Worm (Caenorhabditis elegans) whole organism, mixed stage, embryonic: ENCODE data around the gene T14G10.8.

Experiments
- M03D4.4 ChIP-seq: sonication (generic microtip); optimal IDR thresholded peaks from 2 replicates; lab custom pipeline; 2017; ENCODE audit warnings: mild to moderate bottlenecking, missing genetic modification characterization, missing compliant biosample characterization
- bed-3 ChIP-seq: fragments of 200-800 bp; sonication (Bioruptor generic); optimal IDR thresholded peaks from 3 replicates; lab custom pipeline; 2018; ENCODE audit warnings: mild to moderate bottlenecking, missing genetic modification characterization, moderate library complexity, missing compliant biosample characterization
- blmp-1 ChIP-seq: fragments of 150-350 bp; optimal IDR thresholded peaks from 2 replicates; lab custom pipeline; 2014; ENCODE audit warnings: missing biosample characterization, missing genetic modification characterization
- ceh-39 ChIP-seq: fragments of 150-350 bp; optimal IDR thresholded peaks from 2 replicates; lab custom pipeline; 2014; ENCODE audit warnings: missing biosample characterization, missing genetic modification characterization
- ceh-43 ChIP-seq: fragments of 200-800 bp; sonication (Bioruptor generic); optimal IDR thresholded peaks from 2 replicates; lab custom pipeline; 2018; ENCODE audit warnings: mild to moderate bottlenecking, missing genetic modification characterization, moderate library complexity, missing compliant biosample characterization
- ceh-83 ChIP-seq: fragments of 200-800 bp; sonication (Bioruptor generic); optimal IDR thresholded peaks from 2 replicates; lab custom pipeline; 2018; ENCODE audit warnings: mild to moderate bottlenecking, missing genetic modification characterization, missing compliant biosample characterization
- drap-1 ChIP-seq: fragments of 200-800 bp; sonication (Bioruptor generic); optimal IDR thresholded peaks from 3 replicates; lab custom pipeline; 2018; ENCODE audit warnings: mild to moderate bottlenecking, missing genetic modification characterization, missing compliant biosample characterization
- elt-1 ChIP-seq: sonication (generic microtip); optimal IDR thresholded peaks from 2 replicates; lab custom pipeline; 2017; ENCODE audit warnings: missing genetic modification characterization, mild to moderate bottlenecking, missing compliant biosample characterization, antibody characterized with exemption, moderate library complexity, borderline replicate concordance; ENCODE audit not compliant: insufficient read depth
- elt-3 ChIP-seq: fragments of 150-350 bp; optimal IDR thresholded peaks from 2 replicates; lab custom pipeline; 2014; ENCODE audit warnings: missing biosample characterization, missing genetic modification characterization
- flh-1 ChIP-seq: fragments of 200-800 bp; sonication (Bioruptor generic); optimal IDR thresholded peaks from 2 replicates; lab custom pipeline; 2018; ENCODE audit warnings: mild to moderate bottlenecking, missing genetic modification characterization, moderate library complexity, missing compliant biosample characterization
- lin-13 ChIP-seq: fragments of 150-350 bp; optimal IDR thresholded peaks from 2 replicates; lab custom pipeline; 2014; ENCODE audit warnings: missing biosample characterization, missing genetic modification characterization
- lin-32 ChIP-seq: fragments of 200-800 bp; sonication (Bioruptor generic); optimal IDR thresholded peaks from 2 replicates; lab custom pipeline; 2018; ENCODE audit warnings: mild to moderate bottlenecking, missing genetic modification characterization, missing compliant biosample characterization
- lsy-2 ChIP-seq: fragments of 150-350 bp; optimal IDR thresholded peaks from 2 replicates; lab custom pipeline; 2014; ENCODE audit warnings: missing biosample characterization, missing genetic modification characterization
- mab-5 ChIP-seq: fragments of 150-350 bp; optimal IDR thresholded peaks from 2 replicates; lab custom pipeline; 2014; ENCODE audit warnings: missing biosample characterization, missing genetic modification characterization
- mep-1 ChIP-seq: fragments of 150-350 bp; optimal IDR thresholded peaks from 2 replicates; lab custom pipeline; 2017; ENCODE audit warnings: missing biosample characterization, missing genetic modification reagents, missing genetic modification characterization, inconsistent platforms
- mls-2 ChIP-seq: sonication (generic microtip); optimal IDR thresholded peaks from 2 replicates; lab custom pipeline; 2016; ENCODE audit warnings: mild to moderate bottlenecking, missing genetic modification characterization, moderate library complexity, missing compliant biosample characterization
- nhr-12 ChIP-seq: fragments of 150-350 bp; optimal IDR thresholded peaks from 2 replicates; lab custom pipeline; 2014; ENCODE audit warnings: missing biosample characterization, missing genetic modification characterization
- nhr-2 ChIP-seq: fragments of 150-350 bp; optimal IDR thresholded peaks from 2 replicates; lab custom pipeline; 2014; ENCODE audit warnings: missing biosample characterization, missing genetic modification characterization
- nhr-237 ChIP-seq: fragments of 150-350 bp; optimal IDR thresholded peaks from 2 replicates; lab custom pipeline; 2014; ENCODE audit warnings: missing biosample characterization, missing genetic modification characterization
- nhr-28 ChIP-seq: fragments of 150-350 bp; optimal IDR thresholded peaks from 2 replicates; lab custom pipeline; 2014; ENCODE audit warnings: missing biosample characterization, missing genetic modification characterization
- nhr-76 ChIP-seq: sonication (generic microtip); optimal IDR thresholded peaks from 2 replicates; lab custom pipeline; 2017; ENCODE audit warnings: missing biosample characterization, missing genetic modification characterization
- pha-4 ChIP-seq: fragments of 150-350 bp; optimal IDR thresholded peaks from 2 replicates; lab custom pipeline; 2018; ENCODE audit warnings: missing biosample characterization, missing genetic modification reagents, missing genetic modification characterization
- snpc-4 ChIP-seq: fragments of 150-350 bp; optimal IDR thresholded peaks from 2 replicates; lab custom pipeline; 2014; ENCODE audit warnings: missing biosample characterization, missing genetic modification characterization
- sptf-1 ChIP-seq: sonication (generic microtip); optimal IDR thresholded peaks from 2 replicates; lab custom pipeline; 2017; ENCODE audit warnings: mild to moderate bottlenecking, missing genetic modification characterization, moderate library complexity, missing compliant biosample characterization
- tbx-8 ChIP-seq: fragments of 200-800 bp; sonication (Bioruptor generic); optimal IDR thresholded peaks from 2 replicates; lab custom pipeline; 2018; ENCODE audit warnings: mild to moderate bottlenecking, missing genetic modification characterization, moderate library complexity, missing compliant biosample characterization
- unc-39 ChIP-seq: fragments of 150-350 bp; optimal IDR thresholded peaks from 2 replicates; lab custom pipeline; 2014; ENCODE audit warnings: missing biosample characterization, missing genetic modification characterization
- unc-62 ChIP-seq: fragments of 150-350 bp; optimal IDR thresholded peaks from 2 replicates; lab custom pipeline; 2014; ENCODE audit warnings: missing biosample characterization, missing genetic modification reagents, missing genetic modification characterization
- zip-8 ChIP-seq: fragments of 150-350 bp; optimal IDR thresholded peaks from 2 replicates; lab custom pipeline; 2014; ENCODE audit warnings: missing biosample characterization, missing genetic modification characterization

T14G10.8 gene

DNA sequence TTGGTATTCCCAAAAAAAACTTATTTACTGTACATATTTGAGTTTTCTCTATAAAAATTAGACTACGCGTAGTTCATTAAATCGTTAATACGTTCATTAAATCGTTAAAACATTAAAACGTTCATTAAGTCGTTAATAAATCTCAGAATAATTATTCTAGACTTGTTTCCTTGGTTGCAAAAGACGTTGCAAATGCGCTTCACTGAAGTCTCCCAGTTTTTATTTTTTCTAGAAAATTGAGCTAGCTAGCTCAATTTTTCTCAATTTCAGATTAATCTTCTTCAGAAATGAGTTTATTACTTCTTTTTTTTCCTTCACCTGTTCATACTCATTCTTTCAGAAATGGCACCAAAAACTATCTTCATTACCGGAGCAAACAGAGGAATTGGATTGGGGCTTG, 1.9 kb downstream of the T14G10.8 start:
- TF ChIP-seq M03D4.4 (tag; lab: Kevin White, UChicago), result no peak
- no peak for TF ChIP-seq mls-2
- no peak for TF ChIP-seq mab-5 (tag; lab: Kevin White, UChicago)

DNA sequence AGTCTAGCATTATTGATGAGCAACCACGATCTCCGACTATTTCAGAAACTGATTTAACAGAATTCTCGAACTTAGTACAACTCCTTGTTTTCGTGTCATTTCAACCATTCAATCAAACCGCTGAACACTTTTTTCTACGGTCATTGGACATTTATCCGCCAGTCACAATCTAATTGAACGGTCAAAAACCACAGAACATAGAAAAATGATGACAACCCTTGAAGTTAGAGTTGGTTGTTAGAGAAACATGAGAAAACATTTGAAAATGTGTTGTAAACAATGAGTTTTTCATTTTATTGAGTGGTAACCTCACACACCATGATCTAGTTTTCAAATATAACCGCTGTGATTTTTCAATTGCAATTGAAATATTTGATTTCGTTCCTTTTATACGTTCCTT, 2.3 kb downstream of the T14G10.8 start:
- TF ChIP-seq elt-3 (tag; lab: Kevin White, UChicago), result no peak
- TF ChIP-seq ceh-83 (GFP tag; lab: Kevin White, UChicago), result no peak
- TF ChIP-seq snpc-4 (tag; lab: Kevin White, UChicago), result no peak
- TF ChIP-seq unc-62, result no peak
- no peak for TF ChIP-seq ceh-43 (GFP tag; lab: Kevin White, UChicago)
- no peak for TF ChIP-seq pha-4 (tag; lab: Kevin White, UChicago)
- no peak for TF ChIP-seq mab-5 (tag; lab: Kevin White, UChicago)
- no peak for TF ChIP-seq nhr-237 (tag; lab: Kevin White, UChicago)
- no peak for TF ChIP-seq M03D4.4 (tag; lab: Kevin White, UChicago)
- TF ChIP-seq zip-8 (tag; lab: Kevin White, UChicago), result no peak
- no peak for TF ChIP-seq tbx-8
- no peak for TF ChIP-seq ceh-39 (tag; lab: Kevin White, UChicago)
- TF ChIP-seq nhr-2 (tag; lab: Kevin White, UChicago), result no peak
- no peak for TF ChIP-seq sptf-1
- TF ChIP-seq lin-13, result no peak

DNA sequence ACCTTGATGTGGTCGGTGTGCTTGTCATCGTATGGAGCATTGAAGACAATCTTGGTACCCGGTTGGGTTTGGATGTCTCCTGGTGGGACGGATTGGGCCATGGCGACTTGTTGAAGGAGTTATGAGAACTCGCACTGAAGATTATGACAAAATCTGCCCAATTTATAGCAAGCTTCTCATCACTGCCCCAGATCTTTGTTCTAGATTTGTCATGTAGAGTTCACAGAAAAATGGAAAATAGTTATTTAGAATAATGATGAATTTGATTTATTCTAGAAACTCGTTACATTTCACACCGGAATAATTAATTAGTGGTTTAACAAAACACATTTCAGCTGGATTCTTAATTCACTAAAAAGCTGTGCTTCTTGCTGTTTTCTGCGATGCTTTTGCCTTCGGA, 3.1 kb downstream of the T14G10.8 start, which contains the start of gene msp-38:
msp-38 (minus strand) TSS at position 101 of the 400 bp plus-strand sequence.
- TF ChIP-seq nhr-28 (tag; lab: Kevin White, UChicago) (no peak), pha-4 (tag; lab: Kevin White, UChicago) (no peak), lsy-2 (tag; lab: Kevin White, UChicago) (no peak), elt-3 (tag; lab: Kevin White, UChicago) (no peak), bed-3 (GFP tag; lab: Kevin White, UChicago) (no peak), mls-2 (no peak), mep-1 (no peak), mab-5 (tag; lab: Kevin White, UChicago) (no peak), unc-39 (tag; lab: Kevin White, UChicago) (no peak)

DNA sequence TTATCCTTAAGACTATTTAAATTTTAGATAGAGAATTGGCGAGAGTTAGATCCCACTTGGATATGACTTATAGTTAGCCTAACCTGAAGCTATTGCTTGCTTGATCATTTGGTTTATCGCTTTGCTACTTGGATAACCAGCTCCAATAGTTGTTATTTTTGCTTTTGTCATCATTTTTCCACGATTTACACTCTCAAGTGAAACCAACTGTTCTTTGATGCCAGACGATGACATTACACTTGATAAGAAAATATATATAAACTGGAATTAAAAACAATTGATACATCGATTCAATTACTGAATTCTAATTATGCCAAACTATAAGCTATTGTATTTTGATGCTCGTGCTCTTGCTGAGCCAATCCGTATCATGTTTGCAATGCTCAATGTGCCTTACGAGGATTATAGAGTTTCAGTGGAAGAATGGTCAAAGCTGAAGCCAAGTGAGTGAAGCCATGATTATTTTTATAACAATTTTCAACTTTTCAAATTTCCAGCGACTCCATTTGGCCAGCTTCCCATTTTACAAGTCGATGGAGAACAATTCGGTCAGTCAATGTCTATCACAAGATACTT, 4.8 kb downstream of the T14G10.8 start, which contains the start of the genes gst-2, gst-4 and dhs-12:
gst-2 (minus strand) TSS at position 132 of the 576 bp plus-strand sequence.
gst-4 (plus strand) TSS at position 296 of the 576 bp plus-strand sequence.
dhs-12 (plus strand) TSS at position 526 of the 576 bp plus-strand sequence.
- no peak for TF ChIP-seq nhr-76
- no peak for TF ChIP-seq flh-1 (GFP tag; lab: Kevin White, UChicago)
- TF ChIP-seq nhr-12 (tag; lab: Kevin White, UChicago), result no peak

DNA sequence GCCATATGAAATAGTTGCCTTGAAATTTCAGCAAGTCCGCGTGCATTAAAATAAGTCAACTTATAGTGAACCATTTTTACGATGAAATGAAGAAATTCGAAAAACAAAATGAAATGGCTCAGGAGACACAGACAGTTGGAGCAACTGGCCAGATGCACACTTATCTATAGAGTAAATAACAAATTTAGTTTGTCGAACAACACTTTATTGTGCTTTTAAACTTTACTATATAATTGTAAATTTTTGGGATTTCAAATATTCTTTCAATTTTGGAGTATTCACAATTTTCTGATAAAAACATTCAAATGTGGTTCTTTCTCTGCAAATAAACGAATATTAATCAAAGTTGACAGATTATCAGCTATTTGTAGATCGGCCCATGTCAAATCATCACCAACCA, 6.6 kb downstream of the T14G10.8 start, which contains the start of gene gst-3:
gst-3 (minus strand) TSS at position 101 of the 400 bp plus-strand sequence.
- TF ChIP-seq drap-1 (GFP tag; lab: Kevin White, UChicago) (no peak), flh-1 (GFP tag; lab: Kevin White, UChicago) (no peak), elt-1 (tag; lab: Kevin White, UChicago) (no peak), sptf-1 (no peak), unc-62 (no peak), elt-3 (tag; lab: Kevin White, UChicago) (no peak), nhr-28 (tag; lab: Kevin White, UChicago) (no peak), blmp-1 (tag; lab: Kevin White, UChicago) (no peak), nhr-237 (tag; lab: Kevin White, UChicago) (no peak), mep-1 (no peak)

DNA sequence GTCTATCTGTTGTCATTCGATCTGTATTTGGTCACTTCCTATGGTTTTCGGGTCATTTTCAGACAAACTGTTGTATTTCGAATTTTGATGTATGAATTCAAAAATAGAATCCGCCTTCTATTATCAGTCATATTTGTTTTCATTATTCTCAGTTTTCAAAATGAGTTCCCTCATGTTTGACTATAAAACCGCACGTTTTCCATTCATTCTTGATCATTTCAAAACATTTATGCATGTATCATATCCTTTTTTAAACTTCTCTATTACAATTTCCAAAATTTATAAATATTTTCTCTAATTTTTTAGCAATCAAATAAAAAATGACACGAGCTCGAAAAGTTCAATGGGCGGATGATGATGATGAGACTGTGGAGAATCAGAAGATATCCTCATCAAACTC, 9.0 kb downstream of the T14G10.8 start, which contains the start of gene K08F4.12:
K08F4.12 (plus strand) TSS at position 301 of the 400 bp plus-strand sequence.
- TF ChIP-seq lin-32, result no peak
